Worm (Caenorhabditis elegans) whole organism, L3 larva: Measurements from ENCODE around the gene fbxb-75.

Source experiments
- ama-1 ChIP-seq: fragments of 150-350 bp; optimal IDR thresholded peaks from 2 replicates; lab custom pipeline; 2018
- egl-27 ChIP-seq: sonication (generic microtip); optimal IDR thresholded peaks from 4 replicates; lab custom pipeline; 2017; ENCODE audit warnings: missing biosample characterization, missing genetic modification reagents, missing genetic modification characterization
- elt-3 ChIP-seq, 3 experiments: fragments of 150-350 bp in 1 of 3; sonication (generic microtip) in 2 of 3; optimal IDR thresholded peaks; 2 replicates in 2 of 3; 4 replicates in 1 of 3; lab custom pipeline; 2014 to 2017; ENCODE audit warnings: missing biosample characterization in 3 of 3, missing genetic modification characterization in 3 of 3
- lin-15B ChIP-seq: fragments of 150-350 bp; optimal IDR thresholded peaks from 2 replicates; lab custom pipeline; 2014; ENCODE audit warnings: missing biosample characterization, missing genetic modification characterization
- nhr-12 ChIP-seq: fragments of 150-350 bp; optimal IDR thresholded peaks from 2 replicates; lab custom pipeline; 2014; ENCODE audit warnings: missing biosample characterization, missing genetic modification characterization
- nhr-237 ChIP-seq: fragments of 150-350 bp; optimal IDR thresholded peaks from 2 replicates; lab custom pipeline; 2014; ENCODE audit warnings: missing biosample characterization, missing genetic modification characterization

DNA sequence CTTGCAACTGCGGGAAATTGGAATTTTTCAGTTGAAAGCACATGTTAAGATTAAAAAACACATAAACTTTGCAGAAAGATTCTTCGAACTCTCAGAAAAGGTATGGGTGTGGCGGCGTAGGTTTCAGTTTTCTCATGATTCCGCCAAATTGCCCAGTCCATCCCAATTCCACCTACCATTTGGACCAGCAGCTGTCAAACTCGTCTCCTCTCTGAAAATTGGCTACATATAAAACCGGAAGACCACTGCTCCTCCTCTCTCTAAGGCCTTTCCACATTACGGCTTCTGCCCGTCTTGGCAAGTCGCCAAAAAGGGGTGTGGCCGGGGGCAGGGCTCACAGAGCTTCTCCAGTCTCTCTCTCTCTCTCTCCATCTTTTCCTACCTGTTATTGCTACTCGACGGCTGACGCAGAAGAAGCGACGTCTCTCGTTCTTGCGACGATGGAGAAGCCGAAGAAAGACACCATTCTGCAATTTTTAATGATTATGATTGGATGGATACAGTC lies 49.2 kb upstream of the fbxb-75 start, which contains the start of gene ZK180.7:
- TF ChIP-seq nhr-237 (no peak), ama-1 (lab: Kevin White, UChicago) (no peak), nhr-12 (tag; lab: Kevin White, UChicago) (no peak), elt-3 (tag; optimal IDR thresholded peaks at IDR 0.05; lab: Kevin White, UChicago) (no peak), lin-15B (no peak), egl-27 (tag; lab: Kevin White, UChicago) (no peak)
